Fruit fly (Drosophila melanogaster) whole organism, pupa: ENCODE results near the gene CG33483.
A peak's percentile ranks its signal among the peaks of the same experiment; 100 is the strongest.

ENCODE experiments used
- CG10348 ChIP-seq: fragments of 200-800 bp; sonication (Bioruptor generic); IDR thresholded peaks from 2 replicates; pipeline ENCODE4 v1.3.6; 2022; ENCODE audit warnings: missing biosample characterization, missing genetic modification characterization
- CG12605 ChIP-seq: fragments of 200-800 bp; sonication (Bioruptor generic); IDR thresholded peaks from 2 replicates; pipeline ENCODE4 v1.3.6; 2022; ENCODE audit warnings: missing biosample characterization, missing genetic modification characterization
- CG13204 ChIP-seq: fragments of 200-800 bp; sonication (Bioruptor generic); optimal IDR thresholded peaks from 2 replicates; lab custom pipeline; 2018; ENCODE audit warnings: missing biosample characterization, mild to moderate bottlenecking, missing genetic modification characterization, moderate library complexity
- CG14655 ChIP-seq: fragments of 200-800 bp; sonication (Bioruptor generic); optimal IDR thresholded peaks from 3 replicates; lab custom pipeline; 2017; ENCODE audit warnings: mild to moderate bottlenecking, missing biosample characterization, missing genetic modification reagents, missing genetic modification characterization
- CG15710 ChIP-seq: fragments of 200-800 bp; sonication (Bioruptor generic); optimal IDR thresholded peaks from 2 replicates; lab custom pipeline; 2018; ENCODE audit warnings: missing biosample characterization, mild to moderate bottlenecking, missing genetic modification characterization, moderate library complexity
- CG17806 ChIP-seq: fragments of 200-800 bp; sonication (Bioruptor generic); optimal IDR thresholded peaks from 2 replicates; lab custom pipeline; 2018; ENCODE audit warnings: missing biosample characterization, mild to moderate bottlenecking, missing genetic modification characterization, moderate library complexity
- CG32121 ChIP-seq: fragments of 200-800 bp; sonication (Bioruptor generic); IDR thresholded peaks from 2 replicates; pipeline ENCODE4 v1.3.6; 2022; ENCODE audit warnings: missing biosample characterization, missing genetic modification characterization
- CG34367 ChIP-seq: fragments of 200-800 bp; sonication (Bioruptor generic); optimal IDR thresholded peaks from 2 replicates; lab custom pipeline; 2018; ENCODE audit warnings: missing biosample characterization, mild to moderate bottlenecking, missing genetic modification characterization
- CG4496 ChIP-seq: fragments of 200-800 bp; sonication (Bioruptor generic); IDR thresholded peaks from 3 replicates; pipeline ENCODE4 v1.3.6; 2022; ENCODE audit warnings: missing biosample characterization, missing genetic modification characterization
- CG8159 ChIP-seq: fragments of 200-800 bp; sonication (Bioruptor generic); optimal IDR thresholded peaks from 3 replicates; lab custom pipeline; 2018; ENCODE audit warnings: missing biosample characterization, mild to moderate bottlenecking, missing genetic modification characterization, moderate library complexity
- CG8301 ChIP-seq: fragments of 200-800 bp; sonication (Bioruptor generic); optimal IDR thresholded peaks from 2 replicates; lab custom pipeline; 2018; ENCODE audit warnings: missing biosample characterization, mild to moderate bottlenecking, missing genetic modification characterization
- CG9948 ChIP-seq: fragments of 200-800 bp; sonication (Bioruptor generic); optimal IDR thresholded peaks from 2 replicates; lab custom pipeline; 2018; ENCODE audit warnings: missing biosample characterization, mild to moderate bottlenecking, missing genetic modification characterization, moderate library complexity
- D1 ChIP-seq: fragments of 200-800 bp; sonication (Bioruptor generic); optimal IDR thresholded peaks from 2 replicates; lab custom pipeline; 2018; ENCODE audit warnings: missing biosample characterization, mild to moderate bottlenecking, missing genetic modification characterization, moderate library complexity
- EcR ChIP-seq: fragments of 200-800 bp; sonication (Bioruptor generic); optimal IDR thresholded peaks from 3 replicates; lab custom pipeline; 2019; ENCODE audit warnings: missing biosample characterization, missing genetic modification characterization, mild to moderate bottlenecking, moderate library complexity, missing genetic modification reagents
- Ets98B ChIP-seq: fragments of 200-800 bp; sonication (Bioruptor generic); IDR thresholded peaks from 2 replicates; pipeline ENCODE4 v1.3.6; 2022; ENCODE audit warnings: missing biosample characterization, missing genetic modification characterization
- Pif1A ChIP-seq: fragments of 200-800 bp; sonication (Bioruptor generic); optimal IDR thresholded peaks from 3 replicates; lab custom pipeline; 2016; ENCODE audit warnings: missing biosample characterization, missing genetic modification characterization
- Pif1B ChIP-seq: fragments of 200-800 bp; sonication (Bioruptor generic); optimal IDR thresholded peaks from 3 replicates; lab custom pipeline; 2016; ENCODE audit warnings: missing biosample characterization, missing genetic modification characterization
- Snoo ChIP-seq: fragments of 200-800 bp; sonication (Bioruptor generic); optimal IDR thresholded peaks from 3 replicates; lab custom pipeline; 2017; ENCODE audit warnings: missing biosample characterization, mild to moderate bottlenecking, missing genetic modification characterization, inconsistent platforms
- fd96Ca ChIP-seq: fragments of 200-800 bp; sonication (Bioruptor generic); IDR thresholded peaks from 3 replicates; pipeline ENCODE4 v1.3.6; 2022; ENCODE audit warnings: missing biosample characterization, missing genetic modification characterization
- gl ChIP-seq: fragments of 200-800 bp; sonication (Bioruptor generic); optimal IDR thresholded peaks from 2 replicates; lab custom pipeline; 2018; ENCODE audit warnings: missing biosample characterization, mild to moderate bottlenecking, missing genetic modification characterization
- rn ChIP-seq: fragments of 200-800 bp; sonication (Bioruptor generic); IDR thresholded peaks from 2 replicates; pipeline ENCODE4 v1.3.6; 2022; ENCODE audit warnings: missing biosample characterization, missing genetic modification characterization

CG33483 gene

DNA sequence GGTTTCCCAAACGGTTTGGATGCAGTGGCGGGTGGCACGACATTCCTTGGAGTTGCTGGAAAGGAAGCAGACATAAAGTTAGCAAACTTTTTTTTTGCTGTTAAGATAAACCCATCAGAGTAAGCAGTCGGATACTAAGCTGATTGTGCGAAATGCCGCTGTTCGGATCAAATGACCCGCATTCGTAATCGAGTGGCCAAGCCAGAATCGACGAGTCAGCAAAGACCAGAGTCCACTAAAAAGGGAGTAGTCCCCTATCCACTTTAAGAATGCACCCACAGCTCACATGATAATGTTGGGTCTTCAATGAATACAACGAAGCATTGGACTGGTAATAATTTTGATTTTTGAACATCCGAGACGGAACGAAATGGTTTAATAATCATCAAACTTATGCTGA, 15.1 kb downstream of the CG33483 start:
- no peak for TF ChIP-seq gl (tag; lab: Kevin White, UChicago)
- no peak for TF ChIP-seq CG9948 (tag; lab: Kevin White, UChicago)
- TF ChIP-seq CG14655 (GFP tag; lab: Kevin White, UChicago), result no peak
- TF ChIP-seq CG32121 (GFP tag; lab: Robert Waterston, UW), result no peak
- TF ChIP-seq rn (GFP tag; lab: Robert Waterston, UW), result no peak
- TF ChIP-seq CG8301 (tag; lab: Kevin White, UChicago), result no peak
- no peak for TF ChIP-seq CG15710
- TF ChIP-seq CG8159 (tag; lab: Kevin White, UChicago), result no peak
- no peak for TF ChIP-seq Pif1B
- TF ChIP-seq fd96Ca (GFP tag; lab: Robert Waterston, UW), result no peak
- TF ChIP-seq CG12605, result no peak
- no peak for TF ChIP-seq Pif1A (GFP tag; lab: Kevin White, UChicago)
- no peak for TF ChIP-seq CG4496
- TF ChIP-seq EcR (GFP tag; lab: Kevin White, UChicago), result no peak

DNA sequence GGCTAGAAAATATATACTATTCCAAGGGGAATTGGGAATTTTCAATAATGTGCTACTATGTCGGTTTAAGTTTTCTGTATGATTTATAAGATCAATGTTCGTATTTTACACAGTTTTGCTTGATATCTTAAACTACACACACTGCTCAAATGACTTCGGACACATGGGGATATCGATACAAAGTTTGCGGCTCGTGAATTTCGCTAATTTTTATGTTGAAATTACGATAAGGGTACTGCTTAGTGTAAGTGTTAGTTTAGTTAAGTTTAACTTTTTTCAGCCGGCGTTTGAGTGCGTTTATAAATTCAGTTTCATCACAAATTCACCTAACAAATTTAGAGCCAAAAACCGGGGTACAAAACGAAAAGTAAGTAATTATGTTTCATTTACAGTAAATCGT, 18.6 kb downstream of the CG33483 start, which contains the start of gene CG15547:
Gene CG15547, minus strand, starts transcription at position 101 of the 400 bp plus-strand sequence.
- no peak for TF ChIP-seq CG13204 (GFP tag; lab: Kevin White, UChicago)
- TF ChIP-seq CG34367 (tag; lab: Kevin White, UChicago), result no peak
- no peak for TF ChIP-seq Pif1A (GFP tag; lab: Kevin White, UChicago)
- TF ChIP-seq fd96Ca (GFP tag; lab: Robert Waterston, UW), result no peak
- TF ChIP-seq Snoo (tag; lab: Kevin White, UChicago), result no peak
- no peak for TF ChIP-seq EcR (GFP tag; lab: Kevin White, UChicago)
- TF ChIP-seq CG12605, result no peak
- no peak for TF ChIP-seq D1 (tag; lab: Kevin White, UChicago)
- no peak for TF ChIP-seq CG8301 (tag; lab: Kevin White, UChicago)
- TF ChIP-seq CG8159 (tag; lab: Kevin White, UChicago), result no peak
- no peak for TF ChIP-seq Pif1B
- TF ChIP-seq CG17806 (tag; lab: Kevin White, UChicago), result no peak
- no peak for TF ChIP-seq CG14655 (GFP tag; lab: Kevin White, UChicago)
- TF ChIP-seq CG9948 (tag; lab: Kevin White, UChicago), result no peak
- no peak for TF ChIP-seq rn (GFP tag; lab: Robert Waterston, UW)
- TF ChIP-seq CG4496, result no peak
- no peak for TF ChIP-seq CG32121 (GFP tag; lab: Robert Waterston, UW)
- no peak for TF ChIP-seq Ets98B
- TF ChIP-seq CG15710, result no peak
- TF ChIP-seq CG10348 (GFP tag; lab: Robert Waterston, UW), result no peak
- TF ChIP-seq, all 21 proteins: peak for 0

DNA sequence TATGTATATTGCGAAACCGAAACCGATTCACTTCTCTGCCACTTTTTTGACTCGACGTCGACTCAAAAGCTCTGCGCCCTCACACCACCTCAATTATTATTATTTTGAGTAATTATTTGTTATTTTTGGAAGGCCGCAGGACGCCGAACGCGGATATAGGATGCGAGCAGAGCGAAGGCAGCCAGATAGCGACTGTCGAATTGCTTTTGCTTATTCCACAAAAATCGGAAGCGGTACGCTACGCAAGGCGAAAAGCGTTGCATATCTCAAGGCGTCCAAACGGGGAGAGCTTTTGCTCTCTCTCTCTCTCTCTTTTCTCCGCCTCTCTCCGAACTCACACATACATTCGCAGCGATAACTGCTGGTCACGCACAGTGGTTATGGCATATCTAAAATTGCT, 21.1 kb downstream of the CG33483 start, which contains the start of gene CG12071:
Gene CG12071, minus strand, starts transcription at position 134 of the 400 bp plus-strand sequence.
- TF ChIP-seq CG13204 (GFP tag; lab: Kevin White, UChicago), result peak; percentile 12
- TF ChIP-seq CG34367 (tag; lab: Kevin White, UChicago), result no peak
- no peak for TF ChIP-seq Ets98B
- TF ChIP-seq CG17806 (tag; lab: Kevin White, UChicago), result no peak
- TF ChIP-seq CG4496, result peak; percentile 27; the same call in 1 of the 3 replicates
- TF ChIP-seq CG15710, result no peak
- TF ChIP-seq, all 21 proteins: peak for 2

DNA sequence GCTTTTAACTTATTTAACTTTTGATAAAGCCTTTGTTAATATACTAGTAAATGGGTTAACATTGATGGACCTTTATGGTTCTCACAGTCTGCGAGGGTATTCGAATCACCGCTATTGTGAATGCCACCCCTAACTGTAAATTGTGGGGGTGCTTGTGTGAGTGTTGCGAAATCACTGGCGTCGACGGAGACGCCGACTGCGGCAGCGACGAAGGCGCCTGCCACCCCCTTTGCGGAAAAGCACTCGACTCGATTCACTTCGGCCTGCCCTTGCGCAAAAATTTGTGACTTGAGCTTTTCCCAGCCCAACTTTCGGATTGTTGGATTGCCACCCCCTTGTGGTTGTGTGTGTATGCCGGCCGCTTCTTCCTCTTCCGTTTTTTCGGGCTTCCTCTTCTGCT, 21.9 kb downstream of the CG33483 start:
- TF ChIP-seq CG15710 (no peak), gl (tag; lab: Kevin White, UChicago) (no peak), CG12605 (no peak), CG8159 (tag; lab: Kevin White, UChicago) (no peak), CG32121 (GFP tag; lab: Robert Waterston, UW) (no peak), CG17806 (tag; lab: Kevin White, UChicago) (no peak), CG4496 (no peak), CG13204 (GFP tag; lab: Kevin White, UChicago) (no peak), Ets98B (no peak), D1 (tag; lab: Kevin White, UChicago) (no peak), fd96Ca (GFP tag; lab: Robert Waterston, UW) (no peak), Pif1B (no peak), Snoo (tag; lab: Kevin White, UChicago) (no peak), Pif1A (GFP tag; lab: Kevin White, UChicago) (no peak), CG8301 (tag; lab: Kevin White, UChicago) (no peak), EcR (GFP tag; lab: Kevin White, UChicago) (no peak), CG34367 (tag; lab: Kevin White, UChicago) (no peak), CG14655 (GFP tag; lab: Kevin White, UChicago) (no peak), CG9948 (tag; lab: Kevin White, UChicago) (no peak), CG10348 (GFP tag; lab: Robert Waterston, UW) (no peak)

- TF ChIP-seq rn (GFP tag; lab: Robert Waterston, UW) (no peak), CG15710 (no peak), gl (tag; lab: Kevin White, UChicago) (no peak), Snoo (tag; lab: Kevin White, UChicago) (no peak)
Measured at dm6 chr3R:30878105-30878504, 23.9 kb downstream of the CG33483 start.

- TF ChIP-seq CG8159 (tag; lab: Kevin White, UChicago) (no peak), CG17806 (tag; lab: Kevin White, UChicago) (no peak), CG15710 (no peak), CG4496 (peak; percentile 78), CG10348 (GFP tag; lab: Robert Waterston, UW) (peak; percentile 59; the same call in 1 of the 2 replicates), CG9948 (tag; lab: Kevin White, UChicago) (no peak), EcR (GFP tag; lab: Kevin White, UChicago) (no peak), gl (tag; lab: Kevin White, UChicago) (no peak), Pif1B (no peak), CG14655 (GFP tag; lab: Kevin White, UChicago) (no peak), Snoo (tag; lab: Kevin White, UChicago) (no peak), Ets98B (peak; percentile 79), fd96Ca (GFP tag; lab: Robert Waterston, UW) (peak; percentile 87), CG12605 (peak; percentile 32; the same call in 1 of the 2 replicates), CG13204 (GFP tag; lab: Kevin White, UChicago) (no peak), CG8301 (tag; lab: Kevin White, UChicago) (no peak), D1 (tag; lab: Kevin White, UChicago) (no peak), rn (GFP tag; lab: Robert Waterston, UW) (no peak), CG32121 (GFP tag; lab: Robert Waterston, UW) (peak; percentile 88), Pif1A (GFP tag; lab: Kevin White, UChicago) (no peak), CG34367 (tag; lab: Kevin White, UChicago) (no peak)
- TF ChIP-seq, all 21 proteins: peak for 6
Measured at dm6 chr3R:30876136-30876683, 25.8 kb downstream of the CG33483 start, which contains the start of gene CG15546. TSS of gene CG15546 (minus strand) at chr3R:30876186.
